Worm (Caenorhabditis elegans) whole organism, L4 larva: Measurements from ENCODE around the gene dnc-4.

Source experiments
- F10B5.3 ChIP-seq: sonication (generic microtip); optimal IDR thresholded peaks from 2 replicates; lab custom pipeline; 2016; ENCODE audit warnings: mild to moderate bottlenecking, missing genetic modification characterization, missing compliant biosample characterization
- F49E8.2 ChIP-seq: sonication (generic microtip); optimal IDR thresholded peaks from 2 replicates; lab custom pipeline; 2016; ENCODE audit warnings: missing compliant biosample characterization, mild to moderate bottlenecking, missing genetic modification characterization, borderline replicate concordance
- R02D3.7 ChIP-seq: fragments of 150-350 bp; sonication (generic microtip); optimal IDR thresholded peaks from 3 replicates; lab custom pipeline; 2014; ENCODE audit warnings: missing biosample characterization, missing genetic modification characterization
- T20F7.1 ChIP-seq: fragments of 200-800 bp; sonication (Bioruptor generic); optimal IDR thresholded peaks from 2 replicates; lab custom pipeline; 2018; ENCODE audit warnings: mild to moderate bottlenecking, missing genetic modification characterization, missing compliant biosample characterization
- T26A8.4 ChIP-seq: fragments of 200-800 bp; sonication (Bioruptor generic); IDR thresholded peaks from 2 replicates; pipeline ENCODE4 v1.3.6; 2022; ENCODE audit warnings: missing genetic modification characterization, missing compliant biosample characterization
- Y105C5A.15 ChIP-seq: fragments of 200-800 bp; sonication (Bioruptor generic); IDR thresholded peaks from 2 replicates; pipeline ENCODE4 v1.3.6; 2022; ENCODE audit warnings: missing genetic modification characterization, missing compliant biosample characterization
- Y5F2A.4 ChIP-seq: fragments of 200-800 bp; sonication (Bioruptor generic); optimal IDR thresholded peaks from 2 replicates; lab custom pipeline; 2018; ENCODE audit warnings: mild to moderate bottlenecking, missing genetic modification characterization, missing compliant biosample characterization
- aha-1 ChIP-seq: fragments of 150-350 bp; peaks from one replicate; lab custom pipeline; 2014; ENCODE audit warnings: missing biosample characterization, missing genetic modification characterization
- ama-1 ChIP-seq: fragments of 150-350 bp; optimal IDR thresholded peaks from 2 replicates; lab custom pipeline; 2014; ENCODE audit warnings: inconsistent platforms, mixed read lengths
- arid-1 ChIP-seq: fragments of 200-800 bp; sonication (Bioruptor generic); conservative IDR thresholded peaks from 2 replicates; pipeline ENCODE4 v1.3.6; 2022; ENCODE audit warnings: missing genetic modification reagents, missing genetic modification characterization, missing compliant biosample characterization
- attf-4 ChIP-seq: sonication (generic microtip); optimal IDR thresholded peaks from 3 replicates; lab custom pipeline; 2017; ENCODE audit warnings: missing biosample characterization, missing genetic modification characterization
- ceh-32 ChIP-seq: sonication (generic microtip); optimal IDR thresholded peaks from 2 replicates; lab custom pipeline; 2016; ENCODE audit warnings: mild to moderate bottlenecking, missing genetic modification characterization, missing compliant biosample characterization; ENCODE audit not compliant: poor library complexity
- ceh-44 ChIP-seq: fragments of 200-800 bp; sonication (Bioruptor generic); IDR thresholded peaks from 2 replicates; pipeline ENCODE4 v1.3.6; 2022; ENCODE audit warnings: missing genetic modification reagents, missing genetic modification characterization, missing compliant biosample characterization
- cey-2 ChIP-seq: sonication (generic microtip); optimal IDR thresholded peaks from 3 replicates; lab custom pipeline; 2017; ENCODE audit warnings: missing genetic modification characterization, mild to moderate bottlenecking, missing compliant biosample characterization, antibody characterized with exemption, borderline replicate concordance; ENCODE audit not compliant: insufficient read depth
- daf-12 ChIP-seq: fragments of 150-350 bp; optimal IDR thresholded peaks from 2 replicates; lab custom pipeline; 2014; ENCODE audit warnings: missing biosample characterization, missing genetic modification reagents, missing genetic modification characterization
- daf-16 ChIP-seq, 3 experiments: sonication (generic microtip); optimal IDR thresholded peaks; 2 replicates each; lab custom pipeline; 2016 to 2017; ENCODE audit warnings: missing genetic modification characterization in 3 of 3, missing genetic modification reagents in 3 of 3, mild to moderate bottlenecking in 2 of 3, missing compliant biosample characterization in 2 of 3, missing biosample characterization in 1 of 3, moderate library complexity in 1 of 3
- daf-8 ChIP-seq: fragments of 200-800 bp; sonication (Bioruptor generic); IDR thresholded peaks from 2 replicates; pipeline ENCODE4 v1.3.6; 2022; ENCODE audit warnings: missing genetic modification characterization, missing compliant biosample characterization
- dmd-6 ChIP-seq: fragments of 200-800 bp; sonication (Bioruptor generic); IDR thresholded peaks from 2 replicates; pipeline ENCODE4 v1.3.6; 2022; ENCODE audit warnings: missing genetic modification reagents, missing genetic modification characterization, missing compliant biosample characterization
- dmd-8 ChIP-seq: fragments of 200-800 bp; sonication (Bioruptor generic); IDR thresholded peaks from 2 replicates; pipeline ENCODE4 v1.3.6; 2022; ENCODE audit warnings: missing genetic modification characterization, missing compliant biosample characterization
- dmd-9 ChIP-seq: fragments of 200-800 bp; sonication (Bioruptor generic); IDR thresholded peaks from 2 replicates; pipeline ENCODE4 v1.3.6; 2022; ENCODE audit warnings: missing genetic modification reagents, missing genetic modification characterization, missing compliant biosample characterization
- egl-43 ChIP-seq: fragments of 200-800 bp; sonication (Bioruptor generic); IDR thresholded peaks from 2 replicates; pipeline ENCODE4 v1.3.6; 2022; ENCODE audit warnings: missing genetic modification reagents, missing genetic modification characterization, missing compliant biosample characterization
- fkh-10 ChIP-seq: fragments of 150-350 bp; optimal IDR thresholded peaks from 2 replicates; lab custom pipeline; 2014; ENCODE audit warnings: missing biosample characterization, missing genetic modification reagents, missing genetic modification characterization
- fos-1 ChIP-seq: fragments of 150-350 bp; optimal IDR thresholded peaks from 2 replicates; lab custom pipeline; 2014; ENCODE audit warnings: missing biosample characterization, missing genetic modification characterization
- hif-1 ChIP-seq, 2 experiments: sonication (generic microtip); optimal IDR thresholded peaks; 2 replicates each; lab custom pipeline; 2016 to 2017; ENCODE audit warnings: missing compliant biosample characterization in 2 of 2, missing genetic modification characterization in 2 of 2, missing genetic modification reagents in 2 of 2, missing genotype in 2 of 2, mild to moderate bottlenecking in 1 of 2
- lin-1 ChIP-seq: fragments of 200-800 bp; sonication (Bioruptor generic); IDR thresholded peaks from 2 replicates; pipeline ENCODE4 v1.3.6; 2022; ENCODE audit warnings: missing genetic modification reagents, missing genetic modification characterization, missing compliant biosample characterization
- lin-29 ChIP-seq: fragments of 200-800 bp; sonication (Bioruptor generic); IDR thresholded peaks from 2 replicates; pipeline ENCODE4 v1.3.6; 2022; ENCODE audit warnings: missing genetic modification reagents, missing genetic modification characterization, missing compliant biosample characterization
- lin-38 ChIP-seq: fragments of 200-800 bp; sonication (Bioruptor generic); IDR thresholded peaks from 2 replicates; pipeline ENCODE4 v1.3.6; 2022; ENCODE audit warnings: missing genetic modification reagents, missing genetic modification characterization, missing compliant biosample characterization
- lin-39 ChIP-seq: fragments of 150-350 bp; optimal IDR thresholded peaks from 2 replicates; lab custom pipeline; 2014; ENCODE audit warnings: missing biosample characterization, missing genetic modification reagents, missing genetic modification characterization
- lsy-2 ChIP-seq, 2 experiments: fragments of 150-350 bp in 1 of 2; sonication (generic microtip) in 1 of 2; optimal IDR thresholded peaks; 2 replicates each; lab custom pipeline; 2014 to 2017; ENCODE audit warnings: missing biosample characterization in 2 of 2, missing genetic modification characterization in 2 of 2
- madf-5 ChIP-seq, 2 experiments: fragments of 200-800 bp; sonication (Bioruptor generic); IDR thresholded peaks; 2 replicates each; pipeline ENCODE4 v1.3.6; 2022; ENCODE audit warnings: missing compliant biosample characterization in 2 of 2, missing genetic modification characterization in 2 of 2
- mdl-1 ChIP-seq, 2 experiments: fragments of 150-350 bp in 1 of 2; sonication (generic microtip) in 1 of 2; optimal IDR thresholded peaks; 2 replicates each; lab custom pipeline; 2014 to 2017; ENCODE audit warnings: missing biosample characterization in 2 of 2, missing genetic modification characterization in 2 of 2
- mdt-29 ChIP-seq: fragments of 200-800 bp; sonication (Bioruptor generic); IDR thresholded peaks from 2 replicates; pipeline ENCODE4 v1.3.6; 2022; ENCODE audit warnings: missing genetic modification reagents, missing genetic modification characterization, missing compliant biosample characterization
- nhr-10 ChIP-seq: fragments of 150-350 bp; optimal IDR thresholded peaks from 2 replicates; lab custom pipeline; 2014; ENCODE audit warnings: missing biosample characterization, missing genetic modification characterization
- nhr-102 ChIP-seq: sonication (generic microtip); optimal IDR thresholded peaks from 2 replicates; lab custom pipeline; 2016; ENCODE audit warnings: mild to moderate bottlenecking, missing genetic modification characterization, moderate library complexity, missing compliant biosample characterization
- nhr-11 ChIP-seq: fragments of 150-350 bp; optimal IDR thresholded peaks from 2 replicates; lab custom pipeline; 2014; ENCODE audit warnings: missing biosample characterization, missing genetic modification characterization
- nhr-25 ChIP-seq: sonication (generic microtip); optimal IDR thresholded peaks from 2 replicates; lab custom pipeline; 2017; ENCODE audit warnings: missing genetic modification characterization, mild to moderate bottlenecking, missing compliant biosample characterization, antibody characterized with exemption, moderate library complexity, borderline replicate concordance; ENCODE audit not compliant: insufficient read depth
- nhr-28 ChIP-seq: fragments of 150-350 bp; optimal IDR thresholded peaks from 2 replicates; lab custom pipeline; 2014; ENCODE audit warnings: missing biosample characterization, missing genetic modification characterization
- nhr-48 ChIP-seq: sonication (generic microtip); optimal IDR thresholded peaks from 2 replicates; lab custom pipeline; 2016; ENCODE audit warnings: mild to moderate bottlenecking, missing genetic modification characterization, missing compliant biosample characterization
- pha-4 ChIP-seq, 2 experiments: fragments of 150-350 bp in 1 of 2; fragments of 200-800 bp in 1 of 2; sonication (Bioruptor generic) in 1 of 2; IDR thresholded peaks in 1 of 2; optimal IDR thresholded peaks in 1 of 2; 2 replicates each; pipeline versions ENCODE4 v1.3.6 to Lab custom; 2014 to 2022; ENCODE audit warnings: missing genetic modification characterization in 2 of 2, missing genetic modification reagents in 2 of 2, missing biosample characterization in 1 of 2, missing compliant biosample characterization in 1 of 2
- php-3 ChIP-seq: fragments of 200-800 bp; sonication (Bioruptor generic); IDR thresholded peaks from 2 replicates; pipeline ENCODE4 v1.3.6; 2022; ENCODE audit warnings: missing genetic modification reagents, missing genetic modification characterization, missing compliant biosample characterization
- pqm-1 ChIP-seq: sonication (generic microtip); optimal IDR thresholded peaks from 2 replicates; lab custom pipeline; 2017; ENCODE audit warnings: missing biosample characterization, missing genetic modification characterization
- rbr-2 ChIP-seq: sonication (generic microtip); optimal IDR thresholded peaks from 2 replicates; lab custom pipeline; 2016; ENCODE audit warnings: missing genotype, missing genetic modification characterization, missing compliant biosample characterization
- snpc-1.2 ChIP-seq: fragments of 200-800 bp; sonication (Bioruptor generic); IDR thresholded peaks from 2 replicates; pipeline ENCODE4 v1.3.6; 2022; ENCODE audit warnings: missing genetic modification reagents, missing genetic modification characterization, missing compliant biosample characterization
- spr-3 ChIP-seq: fragments of 200-800 bp; sonication (Bioruptor generic); optimal IDR thresholded peaks from 2 replicates; lab custom pipeline; 2018; ENCODE audit warnings: mild to moderate bottlenecking, missing genetic modification characterization, missing compliant biosample characterization
- tra-1 ChIP-seq: fragments of 200-800 bp; sonication (Bioruptor generic); IDR thresholded peaks from 2 replicates; pipeline ENCODE4 v1.3.6; 2022; ENCODE audit warnings: missing genetic modification reagents, missing genetic modification characterization, missing compliant biosample characterization
- unc-130 ChIP-seq: sonication (generic microtip); optimal IDR thresholded peaks from 2 replicates; lab custom pipeline; 2016; ENCODE audit warnings: missing genetic modification reagents, missing genetic modification characterization, missing compliant biosample characterization
- unc-62 ChIP-seq, 3 experiments: fragments of 150-350 bp in 1 of 3; sonication (generic microtip); optimal IDR thresholded peaks in 2 of 3; peaks in 1 of 3; 1 replicate in 1 of 3; 2 replicates in 2 of 3; lab custom pipeline; 2014 to 2017; ENCODE audit warnings: missing biosample characterization in 3 of 3, missing genetic modification characterization in 3 of 3, missing genetic modification reagents in 3 of 3, missing genotype in 1 of 3
- zfp-2 ChIP-seq: sonication (generic microtip); optimal IDR thresholded peaks from 2 replicates; lab custom pipeline; 2016; ENCODE audit warnings: mild to moderate bottlenecking, missing genetic modification characterization, missing compliant biosample characterization
- zfp-3 ChIP-seq: fragments of 200-800 bp; sonication (Bioruptor generic); conservative IDR thresholded peaks from 2 replicates; pipeline ENCODE4 v1.3.6; 2022; ENCODE audit warnings: missing genetic modification reagents, missing genetic modification characterization, missing compliant biosample characterization

dnc-4 gene

ce11 chrIV:8027293-8027866 lies 7.8 kb upstream of the dnc-4 start:
- no peak for TF ChIP-seq Y5F2A.4 (GFP tag; lab: Kevin White, UChicago)
- TF ChIP-seq F49E8.2, result no peak
- no peak for TF ChIP-seq T26A8.4 (GFP tag; lab: Robert Waterston, UW)
- TF ChIP-seq hif-1 (tag; optimal IDR thresholded peaks at IDR 0.05; lab: Kevin White, UChicago), result no peak
- TF ChIP-seq madf-5 (GFP tag; IDR thresholded peaks at IDR 0.05; lab: Robert Waterston, UW), result no peak
- no peak for TF ChIP-seq Y105C5A.15
- TF ChIP-seq daf-12 (tag; lab: Kevin White, UChicago), result no peak
- TF ChIP-seq attf-4, result no peak
- no peak for TF ChIP-seq ceh-44 (GFP tag; lab: Robert Waterston, UW)
- TF ChIP-seq pqm-1, result no peak
- TF ChIP-seq dmd-6, result no peak
- no peak for TF ChIP-seq lin-39 (tag; lab: Kevin White, UChicago)
- TF ChIP-seq nhr-28 (tag; lab: Kevin White, UChicago), result peak; percentile 40
- TF ChIP-seq nhr-25 (tag; lab: Kevin White, UChicago), result peak; percentile 33
- no peak for TF ChIP-seq daf-8 (GFP tag; lab: Robert Waterston, UW)
- TF ChIP-seq aha-1 (tag; lab: Kevin White, UChicago), result peak; percentile 19
- TF ChIP-seq dmd-9, result no peak
- peak in 1 of 2 experiments; percentile 96 for TF ChIP-seq unc-62 (GFP tag; optimal IDR thresholded peaks at IDR 0.05 in 1 of 2; lab: Kevin White, UChicago)
- no peak for TF ChIP-seq unc-62 (tag; optimal IDR thresholded peaks at IDR 0.05; lab: Kevin White, UChicago)
- no peak for TF ChIP-seq snpc-1.2
- TF ChIP-seq pha-4 (GFP tag; IDR thresholded peaks at IDR 0.05; lab: Robert Waterston, UW), result no peak
- no peak for TF ChIP-seq pha-4 (tag; optimal IDR thresholded peaks at IDR 0.05; lab: Kevin White, UChicago)
- TF ChIP-seq spr-3 (GFP tag; lab: Kevin White, UChicago), result no peak
- no peak for TF ChIP-seq lsy-2 (tag; optimal IDR thresholded peaks at IDR 0.05; lab: Kevin White, UChicago)
- no peak for TF ChIP-seq nhr-11 (tag; lab: Kevin White, UChicago)
- no peak for TF ChIP-seq nhr-102 (tag; lab: Kevin White, UChicago)
- TF ChIP-seq nhr-48 (tag; lab: Kevin White, UChicago), result no peak
- no peak for TF ChIP-seq egl-43 (GFP tag; lab: Robert Waterston, UW)
- no peak for TF ChIP-seq mdt-29
- no peak for TF ChIP-seq ceh-32 (tag; lab: Kevin White, UChicago)
- no peak for TF ChIP-seq arid-1
- TF ChIP-seq mdl-1 (tag; optimal IDR thresholded peaks at IDR 0.05; lab: Kevin White, UChicago), result no peak
- no peak for TF ChIP-seq fos-1
- no peak for TF ChIP-seq rbr-2
- TF ChIP-seq, all 104 proteins: peak for 4

- no peak for TF ChIP-seq lin-38
- no peak for TF ChIP-seq daf-16 (GFP tag; optimal IDR thresholded peaks at IDR 0.05; lab: Kevin White, UChicago)
- TF ChIP-seq daf-16 (tag; optimal IDR thresholded peaks at IDR 0.05; lab: Kevin White, UChicago), result peak; percentile 61
- TF ChIP-seq dmd-8 (GFP tag; lab: Robert Waterston, UW), result no peak
- TF ChIP-seq T20F7.1, result peak; percentile 16
- no peak for TF ChIP-seq zfp-3 (GFP tag; lab: Robert Waterston, UW)
- TF ChIP-seq fkh-10 (GFP tag; lab: Kevin White, UChicago), result no peak
- TF ChIP-seq F10B5.3, result no peak
- no peak for TF ChIP-seq zfp-2 (tag; lab: Kevin White, UChicago)
- peak; percentile 41 for TF ChIP-seq nhr-28 (tag; lab: Kevin White, UChicago)
- peak; percentile 37 for TF ChIP-seq nhr-10 (tag; lab: Kevin White, UChicago)
- 0 out of 2 replicates have a peak, but pooled peaks have one; percentile 41 for TF ChIP-seq lin-1 (GFP tag; lab: Robert Waterston, UW)
- TF ChIP-seq R02D3.7 (tag; lab: Kevin White, UChicago), result no peak
- TF ChIP-seq T26A8.4 (GFP tag; lab: Robert Waterston, UW), result no peak
- no peak for TF ChIP-seq unc-130 (GFP tag; lab: Kevin White, UChicago)
- TF ChIP-seq mdt-29, result no peak
- TF ChIP-seq attf-4, result no peak
- peak; percentile 42 for TF ChIP-seq cey-2 (tag; lab: Kevin White, UChicago)
- no peak for TF ChIP-seq dmd-9
- TF ChIP-seq lin-29 (GFP tag; lab: Robert Waterston, UW), result no peak
- no peak for TF ChIP-seq ama-1
- TF ChIP-seq php-3 (GFP tag; lab: Robert Waterston, UW), result 0 out of 2 replicates have a peak, but pooled peaks have one; percentile 21
- TF ChIP-seq tra-1 (GFP tag; lab: Robert Waterston, UW), result 0 out of 2 replicates have a peak, but pooled peaks have one; percentile 21
Measured at ce11 chrIV:8026361-8026760, 6.8 kb upstream of the dnc-4 start.
